Worm (Caenorhabditis elegans) whole organism, young adult: ENCODE data around the gene Y59C2A.1.
"Not testable (repeated sequence)": the region's sequence is repeated elsewhere in the genome, so short reads cannot be mapped to it uniquely, and the experiment has no call there.

ENCODE experiments used
- B0019.2 ChIP-seq: fragments of 200-800 bp; sonication (Bioruptor generic); conservative IDR thresholded peaks from 2 replicates; pipeline ENCODE4 v1.3.6; 2022; ENCODE audit warnings: missing genetic modification reagents, missing genetic modification characterization, missing compliant biosample characterization
- ama-1 ChIP-seq, 3 experiments: fragments of 150-350 bp in 1 of 3; sonication (generic microtip) in 2 of 3; optimal IDR thresholded peaks; 2 replicates each; lab custom pipeline; 2014 to 2018; ENCODE audit warnings: missing biosample characterization in 2 of 3, missing genetic modification characterization in 2 of 3, missing genetic modification reagents in 2 of 3
- nfya-1 ChIP-seq: sonication (generic microtip); optimal IDR thresholded peaks from 2 replicates; lab custom pipeline; 2017; ENCODE audit warnings: antibody characterized with exemption, missing compliant biosample characterization, missing genetic modification characterization, borderline replicate concordance; ENCODE audit not compliant: insufficient read depth

DNA sequence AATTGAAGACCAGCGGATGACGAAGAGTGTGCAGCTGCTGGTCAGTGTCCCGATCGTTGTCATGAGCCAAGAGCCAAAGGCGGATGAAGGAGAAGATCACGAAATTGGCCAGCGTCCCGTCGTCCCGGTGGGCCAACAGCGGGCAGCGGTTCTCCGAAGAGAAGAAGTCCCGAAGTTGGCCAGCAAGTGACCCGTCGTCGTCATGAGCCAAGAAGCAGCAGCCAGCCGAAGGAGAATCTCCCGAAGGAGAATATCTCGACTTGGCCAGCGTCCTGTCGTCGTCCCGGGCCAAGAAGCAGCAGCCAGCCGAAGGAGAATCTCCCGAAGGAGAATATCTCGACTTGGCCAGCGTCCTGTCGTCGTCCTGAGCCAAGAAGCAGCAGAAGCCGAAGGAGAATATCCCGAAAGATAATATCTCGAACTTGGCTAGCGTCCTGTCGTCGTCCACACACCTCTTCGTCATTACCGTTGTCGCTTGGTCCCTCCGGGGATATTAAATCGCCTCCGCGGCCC is 44.5 kb upstream of the Y59C2A.1 start, which contains the start of gene C33C12.11:
- TF ChIP-seq ama-1 (optimal IDR thresholded peaks at IDR 0.05; lab: Kevin White, UChicago); ama-1 (GFP tag; optimal IDR thresholded peaks at IDR 0.05; lab: Kevin White, UChicago); B0019.2 (GFP tag; lab: Robert Waterston, UW); nfya-1 (tag; lab: Kevin White, UChicago): not testable (repeated sequence)
